Worm (Caenorhabditis elegans) whole organism, L4 larva: ENCODE measurements around the gene rnf-121.

Experiments
- T20F7.1 ChIP-seq: fragments of 200-800 bp; sonication (Bioruptor generic); optimal IDR thresholded peaks from 2 replicates; lab custom pipeline; 2018; ENCODE audit warnings: mild to moderate bottlenecking, missing genetic modification characterization, missing compliant biosample characterization
- ZK337.2 ChIP-seq: fragments of 200-800 bp; sonication (Bioruptor generic); IDR thresholded peaks from 2 replicates; pipeline ENCODE4 v1.3.6; 2022; ENCODE audit warnings: missing genetic modification reagents, missing genetic modification characterization, missing compliant biosample characterization
- daf-12 ChIP-seq: fragments of 150-350 bp; optimal IDR thresholded peaks from 2 replicates; lab custom pipeline; 2014; ENCODE audit warnings: missing biosample characterization, missing genetic modification reagents, missing genetic modification characterization
- hlh-11 ChIP-seq: fragments of 200-800 bp; sonication (Bioruptor generic); optimal IDR thresholded peaks from 2 replicates; lab custom pipeline; 2018; ENCODE audit warnings: mild to moderate bottlenecking, missing genetic modification characterization, missing compliant biosample characterization
- nhr-237 ChIP-seq: sonication (generic microtip); optimal IDR thresholded peaks from 2 replicates; lab custom pipeline; 2017; ENCODE audit warnings: missing biosample characterization, missing genetic modification characterization
- rbr-2 ChIP-seq: sonication (generic microtip); optimal IDR thresholded peaks from 2 replicates; lab custom pipeline; 2016; ENCODE audit warnings: missing genotype, missing genetic modification characterization, missing compliant biosample characterization
- snpc-4 ChIP-seq: fragments of 150-350 bp; optimal IDR thresholded peaks from 2 replicates; lab custom pipeline; 2014; ENCODE audit warnings: missing biosample characterization, missing genetic modification characterization

ce11 chrIII:4143170-4143569 lies 27.6 kb downstream of the rnf-121 start:
- no peak for TF ChIP-seq daf-12 (tag; lab: Kevin White, UChicago)
- TF ChIP-seq hlh-11, result no peak
- no peak for TF ChIP-seq snpc-4 (tag; lab: Kevin White, UChicago)
- no peak for TF ChIP-seq ZK337.2
- TF ChIP-seq T20F7.1 (GFP tag; lab: Kevin White, UChicago), result no peak
- TF ChIP-seq rbr-2 (tag; lab: Kevin White, UChicago), result no peak
- TF ChIP-seq nhr-237 (tag; lab: Kevin White, UChicago), result no peak
